Worm (Caenorhabditis elegans): ENCODE data around the gene srg-15.

DNA sequence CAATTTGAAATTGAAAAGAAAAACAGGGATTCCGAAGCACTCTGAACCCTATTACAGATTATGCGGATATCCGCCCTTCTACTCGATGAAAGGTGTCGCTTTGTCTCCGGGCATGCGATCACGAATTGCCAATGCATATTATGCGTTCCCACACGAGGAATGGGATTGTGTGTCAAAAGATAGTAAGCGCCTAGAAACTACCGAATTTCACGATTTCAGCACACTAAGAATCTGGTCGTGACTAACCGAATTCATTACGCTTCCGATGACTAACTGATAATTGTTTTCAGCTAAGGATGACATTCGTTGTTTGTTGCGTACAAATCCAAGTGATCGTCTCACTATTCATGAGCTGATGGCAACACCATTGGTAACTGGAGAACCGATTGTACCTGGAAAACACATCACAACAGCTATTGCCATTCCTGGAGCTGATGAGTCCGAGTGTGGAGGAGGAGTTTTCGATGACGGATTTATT lies 36.1 kb upstream of the srg-15 start:
- no peak for TF ChIP-seq ama-1 (optimal IDR thresholded peaks at IDR 0.05)
- TF ChIP-seq hmbx-1 (tag; optimal IDR thresholded peaks at IDR 0.05): no peak
